Worm (Caenorhabditis elegans) whole organism, late embryonic: ENCODE results near the gene Y94H6A.2.
A peak's percentile ranks its signal among the peaks of the same experiment; 100 is the strongest.
"Not testable (repeated sequence)": the region's sequence is repeated elsewhere in the genome, so short reads cannot be mapped to it uniquely, and the experiment has no call there.

ENCODE experiments used
- C08G9.2 ChIP-seq: sonication (generic microtip); optimal IDR thresholded peaks from 2 replicates; lab custom pipeline; 2016; ENCODE audit warnings: mild to moderate bottlenecking, missing genetic modification characterization, moderate library complexity, missing compliant biosample characterization
- C38D4.7 ChIP-seq: fragments of 200-800 bp; sonication (Bioruptor generic); optimal IDR thresholded peaks from 2 replicates; lab custom pipeline; 2018; ENCODE audit warnings: mild to moderate bottlenecking, missing genetic modification characterization, moderate library complexity, missing compliant biosample characterization
- K09A11.1 ChIP-seq: sonication (generic microtip); optimal IDR thresholded peaks from 2 replicates; lab custom pipeline; 2017; ENCODE audit warnings: antibody characterized with exemption, mild to moderate bottlenecking, missing genetic modification characterization, missing compliant biosample characterization; ENCODE audit not compliant: insufficient read depth
- ama-1 ChIP-seq: fragments of 150-350 bp; optimal IDR thresholded peaks from 2 replicates; lab custom pipeline; 2014
- ceh-14 ChIP-seq: sonication (generic microtip); optimal IDR thresholded peaks from 2 replicates; lab custom pipeline; 2016; ENCODE audit warnings: missing genotype, missing genetic modification characterization, missing compliant biosample characterization
- ceh-18 ChIP-seq: sonication (generic microtip); optimal IDR thresholded peaks from 2 replicates; lab custom pipeline; 2016; ENCODE audit warnings: missing genetic modification characterization, missing compliant biosample characterization
- ceh-2 ChIP-seq: sonication (generic microtip); optimal IDR thresholded peaks from 2 replicates; lab custom pipeline; 2016; ENCODE audit warnings: missing genotype, missing genetic modification characterization, missing compliant biosample characterization
- ceh-34 ChIP-seq: sonication (generic microtip); optimal IDR thresholded peaks from 2 replicates; lab custom pipeline; 2016; ENCODE audit warnings: mild to moderate bottlenecking, missing genetic modification characterization, missing compliant biosample characterization
- ceh-45 ChIP-seq: fragments of 200-800 bp; sonication (Bioruptor generic); IDR thresholded peaks from 2 replicates; pipeline ENCODE4 v1.3.6; 2022; ENCODE audit warnings: missing genetic modification reagents, missing genetic modification characterization, missing compliant biosample characterization
- che-1 ChIP-seq: sonication (generic microtip); optimal IDR thresholded peaks from 2 replicates; lab custom pipeline; 2016; ENCODE audit warnings: mild to moderate bottlenecking, missing genetic modification characterization, missing compliant biosample characterization
- dve-1 ChIP-seq: sonication (generic microtip); optimal IDR thresholded peaks from 2 replicates; lab custom pipeline; 2017; ENCODE audit warnings: antibody characterized with exemption, mild to moderate bottlenecking, missing genetic modification characterization, missing compliant biosample characterization
- fkh-6 ChIP-seq: sonication (generic microtip); optimal IDR thresholded peaks from 2 replicates; lab custom pipeline; 2016; ENCODE audit warnings: missing genetic modification characterization, missing compliant biosample characterization
- hlh-6 ChIP-seq: sonication (generic microtip); optimal IDR thresholded peaks from 2 replicates; lab custom pipeline; 2016; ENCODE audit warnings: missing genotype, missing genetic modification characterization, missing compliant biosample characterization
- lin-11 ChIP-seq: fragments of 200-800 bp; sonication (Bioruptor generic); optimal IDR thresholded peaks from 2 replicates; lab custom pipeline; 2018; ENCODE audit warnings: mild to moderate bottlenecking, missing genetic modification characterization, missing compliant biosample characterization
- madf-2 ChIP-seq: sonication (generic microtip); optimal IDR thresholded peaks from 2 replicates; lab custom pipeline; 2017; ENCODE audit warnings: missing genetic modification characterization, missing compliant biosample characterization
- mec-3 ChIP-seq: sonication (generic microtip); optimal IDR thresholded peaks from 2 replicates; lab custom pipeline; 2016; ENCODE audit warnings: borderline replicate concordance, missing genetic modification characterization, missing compliant biosample characterization
- nhr-232 ChIP-seq: sonication (generic microtip); optimal IDR thresholded peaks from 2 replicates; lab custom pipeline; 2016; ENCODE audit warnings: missing genetic modification characterization, missing compliant biosample characterization
- pag-3 ChIP-seq: sonication (generic microtip); optimal IDR thresholded peaks from 2 replicates; lab custom pipeline; 2016; ENCODE audit warnings: missing compliant biosample characterization, missing genetic modification characterization, borderline replicate concordance
- pat-9 ChIP-seq: fragments of 200-800 bp; sonication (Bioruptor generic); optimal IDR thresholded peaks from 2 replicates; lab custom pipeline; 2018; ENCODE audit warnings: mild to moderate bottlenecking, missing genetic modification characterization, moderate library complexity, missing compliant biosample characterization
- pha-2 ChIP-seq: sonication (generic microtip); optimal IDR thresholded peaks from 2 replicates; lab custom pipeline; 2017; ENCODE audit warnings: mild to moderate bottlenecking, missing genetic modification characterization, missing compliant biosample characterization
- ref-2 ChIP-seq: sonication (generic microtip); optimal IDR thresholded peaks from 2 replicates; lab custom pipeline; 2016; ENCODE audit warnings: missing genetic modification characterization, missing compliant biosample characterization
- rnt-1 ChIP-seq: sonication (generic microtip); optimal IDR thresholded peaks from 2 replicates; lab custom pipeline; 2016; ENCODE audit warnings: missing genetic modification characterization, missing compliant biosample characterization
- sox-2 ChIP-seq: fragments of 200-800 bp; sonication (Bioruptor generic); IDR thresholded peaks from 2 replicates; pipeline ENCODE4 v1.3.6; 2022; ENCODE audit warnings: missing genetic modification reagents, missing genetic modification characterization, missing compliant biosample characterization
- sox-4 ChIP-seq: sonication (generic microtip); optimal IDR thresholded peaks from 2 replicates; lab custom pipeline; 2017; ENCODE audit warnings: mild to moderate bottlenecking, missing genetic modification characterization, inconsistent platforms, missing compliant biosample characterization
- tbx-2 ChIP-seq: sonication (generic microtip); optimal IDR thresholded peaks from 2 replicates; lab custom pipeline; 2016; ENCODE audit warnings: missing genetic modification characterization, missing compliant biosample characterization
- unc-3 ChIP-seq, 2 experiments: fragments of 200-800 bp in 1 of 2; sonication (Bioruptor generic) in 1 of 2; sonication (generic microtip) in 1 of 2; conservative IDR thresholded peaks in 1 of 2; optimal IDR thresholded peaks in 1 of 2; 2 replicates each; pipeline versions ENCODE4 v1.3.6 to Lab custom; 2016 to 2022; ENCODE audit warnings: missing compliant biosample characterization in 2 of 2, missing genetic modification characterization in 2 of 2, missing genetic modification reagents in 1 of 2
- unc-42 ChIP-seq: sonication (generic microtip); optimal IDR thresholded peaks from 2 replicates; lab custom pipeline; 2016; ENCODE audit warnings: missing genotype, missing genetic modification characterization, missing compliant biosample characterization
- unc-55 ChIP-seq: sonication (generic microtip); optimal IDR thresholded peaks from 2 replicates; lab custom pipeline; 2017; ENCODE audit warnings: missing biosample characterization, missing genetic modification reagents, missing genetic modification characterization
- unc-86 ChIP-seq: sonication (generic microtip); optimal IDR thresholded peaks from 2 replicates; lab custom pipeline; 2016; ENCODE audit warnings: missing genetic modification characterization, missing compliant biosample characterization
- ztf-16 ChIP-seq: sonication (generic microtip); optimal IDR thresholded peaks from 2 replicates; lab custom pipeline; 2017; ENCODE audit warnings: missing genetic modification characterization, missing compliant biosample characterization

The Y94H6A.2 gene

DNA sequence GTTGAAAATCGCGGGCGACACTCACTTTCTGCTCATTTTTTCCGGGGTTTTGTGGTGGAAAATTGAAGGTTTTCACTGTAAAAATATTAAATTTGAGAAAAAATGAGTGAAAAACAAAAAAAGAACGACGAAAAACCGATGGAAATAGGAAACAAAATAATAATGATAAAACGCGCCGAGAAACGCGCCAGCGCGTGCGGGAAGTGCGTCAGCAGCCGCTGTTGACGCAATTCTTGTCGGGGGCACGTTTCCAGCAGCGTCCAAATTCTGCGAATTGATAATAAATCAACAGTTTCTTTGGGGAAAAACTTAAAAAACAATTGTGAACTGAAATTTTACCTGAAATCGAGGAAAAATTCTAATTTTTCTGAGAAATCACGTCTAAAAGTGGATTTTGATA, 4.3 kb upstream of the Y94H6A.2 start, which contains the start of gene ubxn-2 (continued):
- TF ChIP-seq unc-3 (GFP tag; conservative IDR thresholded peaks at IDR 0.05; lab: Robert Waterston, UW) (0 out of 2 replicates have a peak, but pooled peaks have one; percentile 7), unc-3 (tag; optimal IDR thresholded peaks at IDR 0.05; lab: Kevin White, UChicago) (no peak), pag-3 (tag; lab: Kevin White, UChicago) (no peak), unc-42 (tag; lab: Kevin White, UChicago) (peak; percentile 24), rnt-1 (tag; lab: Kevin White, UChicago) (peak; percentile 0), sox-4 (tag; lab: Kevin White, UChicago) (peak; percentile 4), C38D4.7 (GFP tag; lab: Kevin White, UChicago) (no peak), lin-11 (tag; lab: Kevin White, UChicago) (peak; percentile 19), nhr-232 (tag; lab: Kevin White, UChicago) (no peak), ceh-14 (tag; lab: Kevin White, UChicago) (no peak), tbx-2 (tag; lab: Kevin White, UChicago) (no peak), sox-2 (GFP tag; lab: Robert Waterston, UW) (no peak), madf-2 (tag; lab: Kevin White, UChicago) (no peak), ref-2 (tag; lab: Kevin White, UChicago) (peak; percentile 15)

DNA sequence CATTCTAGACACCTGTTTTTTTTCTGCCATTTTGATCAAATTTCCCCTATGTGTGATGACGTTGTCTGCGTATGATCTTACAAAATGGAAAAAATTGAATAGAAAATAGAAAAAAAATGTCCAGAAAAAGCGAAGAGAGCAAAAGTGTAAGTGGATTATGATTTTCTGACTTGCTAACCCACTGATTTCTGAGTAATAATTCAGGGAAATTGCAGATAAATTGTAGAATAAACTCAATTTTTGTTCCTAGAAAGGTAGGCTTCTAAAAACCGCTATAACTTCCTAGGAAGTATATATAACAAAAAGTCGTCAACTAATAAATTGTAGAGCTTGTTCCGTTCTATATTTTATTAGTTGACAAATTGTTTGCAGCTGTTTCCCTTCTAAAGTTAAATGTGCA, 4.6 kb downstream of the Y94H6A.2 start:
- no peak for TF ChIP-seq unc-3 (GFP tag; conservative IDR thresholded peaks at IDR 0.05; lab: Robert Waterston, UW)
- no peak for TF ChIP-seq unc-3 (tag; optimal IDR thresholded peaks at IDR 0.05; lab: Kevin White, UChicago)

DNA sequence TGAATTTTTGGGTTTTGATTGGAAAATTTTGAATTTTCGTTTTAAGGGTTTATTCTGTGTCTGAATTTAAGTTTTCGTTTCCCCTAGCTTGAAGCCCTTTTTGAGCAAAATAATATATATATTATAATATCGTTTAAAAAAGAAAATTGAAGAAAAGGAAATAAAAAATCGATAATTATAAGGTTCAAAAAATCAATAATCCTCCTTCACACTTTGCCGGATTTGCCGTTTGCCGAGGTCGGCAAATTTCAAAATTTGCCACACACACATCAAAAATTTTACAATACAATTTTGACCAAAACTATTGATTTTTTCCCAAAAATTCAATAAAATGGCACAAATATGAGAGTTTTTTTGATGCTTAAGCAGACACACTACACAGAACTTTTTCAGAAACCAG, 6.5 kb downstream of the Y94H6A.2 start:
- TF ChIP-seq unc-86 (tag; lab: Kevin White, UChicago) (no peak), ceh-18 (tag; lab: Kevin White, UChicago) (no peak), pha-2 (tag; lab: Kevin White, UChicago) (no peak), ref-2 (tag; lab: Kevin White, UChicago) (no peak), K09A11.1 (tag; lab: Kevin White, UChicago) (no peak), fkh-6 (tag; lab: Kevin White, UChicago) (no peak), C08G9.2 (no peak)
- TF ChIP-seq, all 69 proteins: peak for 0

- TF ChIP-seq sox-2 (GFP tag; lab: Robert Waterston, UW) (no peak), ama-1 (no peak), dve-1 (tag; lab: Kevin White, UChicago) (no peak), mec-3 (tag; lab: Kevin White, UChicago) (no peak), unc-55 (no peak), ztf-16 (tag; lab: Kevin White, UChicago) (no peak), hlh-6 (tag; lab: Kevin White, UChicago) (no peak), C08G9.2 (no peak), rnt-1 (tag; lab: Kevin White, UChicago) (no peak), unc-86 (tag; lab: Kevin White, UChicago) (no peak), pat-9 (tag; lab: Kevin White, UChicago) (no peak), ceh-2 (tag; lab: Kevin White, UChicago) (no peak), madf-2 (tag; lab: Kevin White, UChicago) (no peak), K09A11.1 (tag; lab: Kevin White, UChicago) (no peak), lin-11 (tag; lab: Kevin White, UChicago) (no peak)
Measured at ce11 chrIV:2738466-2738865, 8.4 kb downstream of the Y94H6A.2 start.

ce11 chrIV:2740035-2740434, 9.9 kb downstream of the Y94H6A.2 start:
- peak; percentile 45 for TF ChIP-seq che-1 (tag; lab: Kevin White, UChicago)
- peak; percentile 84 for TF ChIP-seq ceh-45 (GFP tag; lab: Robert Waterston, UW)
- peak; percentile 82 for TF ChIP-seq unc-3 (GFP tag; conservative IDR thresholded peaks at IDR 0.05; lab: Robert Waterston, UW)
- TF ChIP-seq unc-3 (tag; optimal IDR thresholded peaks at IDR 0.05; lab: Kevin White, UChicago): not testable (repeated sequence)
- peak; percentile 71 for TF ChIP-seq sox-2 (GFP tag; lab: Robert Waterston, UW)
- peak; percentile 4 for TF ChIP-seq ceh-34 (tag; lab: Kevin White, UChicago)
